Worm (Caenorhabditis elegans) whole organism, young adult: ENCODE results near the gene arid-1.

Experiments
- efl-1 ChIP-seq: fragments of 150-350 bp; optimal IDR thresholded peaks from 2 replicates; lab custom pipeline; 2014; ENCODE audit warnings: missing biosample characterization, missing genetic modification reagents, missing genetic modification characterization
- tbx-9 ChIP-seq: sonication (generic microtip); optimal IDR thresholded peaks from 2 replicates; lab custom pipeline; 2016; ENCODE audit warnings: borderline replicate concordance, missing genetic modification characterization, inconsistent platforms, missing compliant biosample characterization

ce11 chrV:237012-237411 is 51.0 kb downstream of the arid-1 start:
- TF ChIP-seq tbx-9 (tag; lab: Kevin White, UChicago) (no peak), efl-1 (GFP tag; lab: Kevin White, UChicago) (no peak)
